Fruit fly (Drosophila melanogaster) whole organism, embryonic: ENCODE data around the gene CG12702.

Source experiments
- Bdp1 ChIP-seq: fragments of 200-800 bp; sonication (Bioruptor generic); optimal IDR thresholded peaks from 3 replicates; lab custom pipeline; 2016; ENCODE audit warnings: missing biosample characterization, missing genetic modification characterization
- CG10321 ChIP-seq: fragments of 200-800 bp; sonication (Bioruptor generic); IDR thresholded peaks from 2 replicates; pipeline ENCODE4 v1.3.6; 2022; ENCODE audit warnings: missing biosample characterization, missing genetic modification characterization
- CG10366 ChIP-seq: fragments of 200-800 bp; sonication (Bioruptor generic); IDR thresholded peaks from 2 replicates; pipeline ENCODE4 v1.3.6; 2022; ENCODE audit warnings: missing biosample characterization, missing genetic modification characterization
- CG10431 ChIP-seq: fragments of 200-800 bp; sonication (Bioruptor generic); optimal IDR thresholded peaks from 3 replicates; lab custom pipeline; 2018; ENCODE audit warnings: missing biosample characterization, mild to moderate bottlenecking, missing genetic modification characterization
- CG10979 ChIP-seq: fragments of 200-800 bp; sonication (Bioruptor generic); optimal IDR thresholded peaks from 2 replicates; lab custom pipeline; 2018; ENCODE audit warnings: missing biosample characterization, mild to moderate bottlenecking, missing genetic modification characterization, moderate library complexity
- CG12942 ChIP-seq: fragments of 200-800 bp; sonication (Bioruptor generic); optimal IDR thresholded peaks from 3 replicates; lab custom pipeline; 2016; ENCODE audit warnings: missing biosample characterization, missing genetic modification characterization
- CG14710 ChIP-seq: fragments of 200-800 bp; sonication (Bioruptor generic); optimal IDR thresholded peaks from 3 replicates; lab custom pipeline; 2019; ENCODE audit warnings: missing biosample characterization, mild to moderate bottlenecking, missing genetic modification characterization, moderate library complexity
- CG15269 ChIP-seq: fragments of 200-800 bp; sonication (Bioruptor generic); optimal IDR thresholded peaks from 2 replicates; lab custom pipeline; 2018; ENCODE audit warnings: missing biosample characterization, mild to moderate bottlenecking, missing genetic modification characterization, moderate library complexity
- CG15479 ChIP-seq: fragments of 200-800 bp; sonication (Bioruptor generic); optimal IDR thresholded peaks from 3 replicates; lab custom pipeline; 2019; ENCODE audit warnings: missing biosample characterization, mild to moderate bottlenecking, missing genetic modification characterization, moderate library complexity
- CG17328 ChIP-seq: fragments of 200-800 bp; sonication (Bioruptor generic); IDR thresholded peaks from 2 replicates; pipeline ENCODE4 v1.3.6; 2022; ENCODE audit warnings: missing biosample characterization, missing genetic modification characterization
- CG17361 ChIP-seq: fragments of 200-800 bp; sonication (Bioruptor generic); IDR thresholded peaks from 3 replicates; pipeline ENCODE4 v1.3.6; 2022; ENCODE audit warnings: missing biosample characterization, missing genetic modification characterization
- CG2678 ChIP-seq: fragments of 200-800 bp; sonication (Bioruptor generic); optimal IDR thresholded peaks from 3 replicates; lab custom pipeline; 2019; ENCODE audit warnings: missing biosample characterization, mild to moderate bottlenecking, missing genetic modification characterization, moderate library complexity
- CG2712 ChIP-seq: fragments of 200-800 bp; optimal IDR thresholded peaks from 3 replicates; lab custom pipeline; 2019; ENCODE audit warnings: missing biosample characterization, mild to moderate bottlenecking, missing genetic modification characterization, moderate library complexity
- CG2875 ChIP-seq: fragments of 200-800 bp; sonication (Bioruptor generic); optimal IDR thresholded peaks from 2 replicates; lab custom pipeline; 2017; ENCODE audit warnings: missing biosample characterization, mild to moderate bottlenecking, missing genetic modification characterization, missing genetic modification reagents
- CG3407 ChIP-seq: fragments of 200-800 bp; sonication (Bioruptor generic); optimal IDR thresholded peaks from 2 replicates; lab custom pipeline; 2018; ENCODE audit warnings: missing biosample characterization, mild to moderate bottlenecking, missing genetic modification characterization
- CG3726 ChIP-seq: fragments of 200-800 bp; sonication (Bioruptor generic); IDR thresholded peaks from 3 replicates; pipeline ENCODE4, ENCODE4 v1.3.6; 2022; ENCODE audit warnings: missing biosample characterization, missing genetic modification characterization
- CG6254 ChIP-seq: fragments of 200-800 bp; sonication (Bioruptor generic); optimal IDR thresholded peaks from 3 replicates; lab custom pipeline; 2017; ENCODE audit warnings: mild to moderate bottlenecking, missing biosample characterization, missing genetic modification reagents, missing genetic modification characterization
- CG7271 ChIP-seq: fragments of 200-800 bp; sonication (Bioruptor generic); optimal IDR thresholded peaks from 2 replicates; lab custom pipeline; 2018; ENCODE audit warnings: missing biosample characterization, mild to moderate bottlenecking, missing genetic modification characterization, moderate library complexity
- CG8478 ChIP-seq: fragments of >200 bp; optimal IDR thresholded peaks from 2 replicates; lab custom pipeline; 2018
- Deaf1 ChIP-seq: fragments of 200-800 bp; optimal IDR thresholded peaks from 3 replicates; lab custom pipeline; 2019; ENCODE audit warnings: missing biosample characterization, mild to moderate bottlenecking, missing genetic modification characterization, moderate library complexity
- Drgx ChIP-seq: fragments of 200-800 bp; sonication (Bioruptor generic); IDR thresholded peaks from 2 replicates; pipeline ENCODE4 v1.3.6; 2022; ENCODE audit warnings: missing biosample characterization, missing genetic modification characterization
- Hr78 ChIP-seq, 2 experiments: fragments of 200-800 bp in 1 of 2; fragments of >200 bp in 1 of 2; sonication (Bioruptor generic) in 1 of 2; optimal IDR thresholded peaks; 2 replicates each; lab custom pipeline; 2017 to 2019; ENCODE audit warnings: missing biosample characterization in 2 of 2, missing genetic modification characterization in 2 of 2, mild to moderate bottlenecking in 1 of 2, moderate library complexity in 1 of 2
- Jarid2 ChIP-seq: fragments of 200-800 bp; sonication (Bioruptor generic); optimal IDR thresholded peaks from 3 replicates; lab custom pipeline; 2017; ENCODE audit warnings: mild to moderate bottlenecking, missing biosample characterization, missing genetic modification reagents, missing genetic modification characterization
- Mes4 ChIP-seq: fragments of 200-800 bp; sonication (Bioruptor generic); optimal IDR thresholded peaks from 2 replicates; lab custom pipeline; 2016; ENCODE audit warnings: missing biosample characterization, missing genetic modification characterization
- Neu2 ChIP-seq: fragments of 200-800 bp; sonication (Bioruptor generic); optimal IDR thresholded peaks from 3 replicates; lab custom pipeline; 2016; ENCODE audit warnings: missing biosample characterization, missing genetic modification characterization, borderline replicate concordance
- Opbp ChIP-seq: fragments of 200-800 bp; sonication (Bioruptor generic); IDR thresholded peaks from 3 replicates; pipeline ENCODE4 v1.3.6; 2022; ENCODE audit warnings: missing biosample characterization, missing genetic modification characterization; ENCODE audit not compliant: partially characterized antibody
- Pdp1 ChIP-seq, 2 experiments: fragments of 200-800 bp; sonication (Bioruptor generic); optimal IDR thresholded peaks; 3 replicates each; lab custom pipeline; 2016; ENCODE audit warnings: missing biosample characterization in 2 of 2, missing genetic modification characterization in 2 of 2, mild to moderate bottlenecking in 1 of 2, moderate library complexity in 1 of 2
- amos ChIP-seq: fragments of 200-800 bp; sonication (Bioruptor generic); IDR thresholded peaks from 2 replicates; pipeline ENCODE4 v1.3.6; 2022; ENCODE audit warnings: missing biosample characterization, missing genetic modification characterization; ENCODE audit not compliant: partially characterized antibody
- aop ChIP-seq: fragments of 200-800 bp; sonication (Bioruptor generic); IDR thresholded peaks from 2 replicates; pipeline ENCODE4 v1.3.6; 2022; ENCODE audit warnings: missing biosample characterization, missing genetic modification characterization
- chinmo ChIP-seq: fragments of 200-800 bp; sonication (Bioruptor generic); IDR thresholded peaks from 4 replicates; pipeline ENCODE4 v1.3.6; 2022; ENCODE audit warnings: missing biosample characterization, missing genetic modification characterization; ENCODE audit not compliant: partially characterized antibody
- ci ChIP-seq: fragments of 200-800 bp; sonication (Bioruptor generic); IDR thresholded peaks from 3 replicates; pipeline ENCODE4 v1.3.6; 2022; ENCODE audit warnings: missing biosample characterization, missing genetic modification characterization
- crol ChIP-seq: fragments of 200-800 bp; sonication (Bioruptor generic); IDR thresholded peaks from 2 replicates; pipeline ENCODE4 v1.3.6; 2022; ENCODE audit warnings: missing biosample characterization, missing genetic modification characterization
- danr ChIP-seq: fragments of 200-800 bp; sonication (Bioruptor generic); IDR thresholded peaks from 2 replicates; pipeline ENCODE4 v1.3.6; 2022; ENCODE audit warnings: missing biosample characterization, missing genetic modification characterization
- dati ChIP-seq: fragments of 200-800 bp; sonication (Bioruptor generic); IDR thresholded peaks from 2 replicates; pipeline ENCODE4 v1.3.6; 2022; ENCODE audit warnings: missing biosample characterization, missing genetic modification characterization
- en ChIP-seq: fragments of 200-800 bp; sonication (Bioruptor generic); optimal IDR thresholded peaks from 2 replicates; lab custom pipeline; 2016; ENCODE audit warnings: missing biosample characterization, missing genetic modification characterization
- eyg ChIP-seq: fragments of 200-800 bp; sonication (Bioruptor generic); optimal IDR thresholded peaks from 3 replicates; lab custom pipeline; 2016; ENCODE audit warnings: missing biosample characterization, missing genetic modification characterization
- hbn ChIP-seq: fragments of 200-800 bp; sonication (Bioruptor generic); IDR thresholded peaks from 2 replicates; pipeline ENCODE4 v1.3.6; 2022; ENCODE audit warnings: missing biosample characterization, missing genetic modification characterization; ENCODE audit not compliant: partially characterized antibody
- kni ChIP-seq: fragments of 200-800 bp; sonication (Bioruptor generic); optimal IDR thresholded peaks from 3 replicates; lab custom pipeline; 2017; ENCODE audit warnings: mild to moderate bottlenecking, missing biosample characterization, missing genetic modification reagents, missing genetic modification characterization
- lab ChIP-seq: fragments of 200-800 bp; sonication (Bioruptor generic); optimal IDR thresholded peaks from 3 replicates; lab custom pipeline; 2017; ENCODE audit warnings: missing biosample characterization, missing genetic modification characterization, mild to moderate bottlenecking, moderate library complexity, missing genetic modification reagents
- nerfin-1 ChIP-seq: fragments of 200-800 bp; sonication (Bioruptor generic); optimal IDR thresholded peaks from 3 replicates; lab custom pipeline; 2019; ENCODE audit warnings: missing biosample characterization, mild to moderate bottlenecking, missing genetic modification characterization, moderate library complexity
- pfk ChIP-seq: fragments of 200-800 bp; sonication (Bioruptor generic); optimal IDR thresholded peaks from 2 replicates; lab custom pipeline; 2018; ENCODE audit warnings: missing biosample characterization, mild to moderate bottlenecking, missing genetic modification characterization, moderate library complexity
- shn ChIP-seq: fragments of 200-800 bp; sonication (Bioruptor generic); optimal IDR thresholded peaks from 3 replicates; lab custom pipeline; 2016; ENCODE audit warnings: missing biosample characterization, missing genetic modification characterization
- tgo ChIP-seq: fragments of 200-800 bp; sonication (Bioruptor generic); IDR thresholded peaks from 3 replicates; pipeline ENCODE4 v1.3.6; 2022; ENCODE audit warnings: missing biosample characterization, missing genetic modification characterization
- tio ChIP-seq: fragments of 200-800 bp; sonication (Bioruptor generic); optimal IDR thresholded peaks from 2 replicates; lab custom pipeline; 2017; ENCODE audit warnings: missing biosample characterization, missing genetic modification characterization, inconsistent platforms
- trem ChIP-seq: fragments of 200-800 bp; optimal IDR thresholded peaks from 3 replicates; lab custom pipeline; 2019; ENCODE audit warnings: missing biosample characterization, mild to moderate bottlenecking, missing genetic modification characterization, moderate library complexity
- twi ChIP-seq: fragments of 200-800 bp; optimal IDR thresholded peaks from 2 replicates; lab custom pipeline; 2019; ENCODE audit warnings: missing biosample characterization, mild to moderate bottlenecking, missing genetic modification characterization, moderate library complexity
- vfl ChIP-seq: fragments of 200-800 bp; sonication (Bioruptor generic); optimal IDR thresholded peaks from 2 replicates; lab custom pipeline; 2016; ENCODE audit warnings: missing biosample characterization, missing genetic modification characterization
- wek ChIP-seq: fragments of 200-800 bp; sonication (Bioruptor generic); optimal IDR thresholded peaks from 3 replicates; lab custom pipeline; 2018; ENCODE audit warnings: missing biosample characterization, mild to moderate bottlenecking, missing genetic modification characterization, moderate library complexity
- zf30C ChIP-seq: fragments of 200-800 bp; sonication (Bioruptor generic); optimal IDR thresholded peaks from 3 replicates; lab custom pipeline; 2018; ENCODE audit warnings: missing biosample characterization, mild to moderate bottlenecking, missing genetic modification characterization
- zfh1 ChIP-seq: fragments of 200-800 bp; sonication (Bioruptor generic); IDR thresholded peaks from 3 replicates; pipeline ENCODE4 v1.3.6; 2022; ENCODE audit warnings: missing biosample characterization, missing genetic modification characterization

CG12702 gene

DNA sequence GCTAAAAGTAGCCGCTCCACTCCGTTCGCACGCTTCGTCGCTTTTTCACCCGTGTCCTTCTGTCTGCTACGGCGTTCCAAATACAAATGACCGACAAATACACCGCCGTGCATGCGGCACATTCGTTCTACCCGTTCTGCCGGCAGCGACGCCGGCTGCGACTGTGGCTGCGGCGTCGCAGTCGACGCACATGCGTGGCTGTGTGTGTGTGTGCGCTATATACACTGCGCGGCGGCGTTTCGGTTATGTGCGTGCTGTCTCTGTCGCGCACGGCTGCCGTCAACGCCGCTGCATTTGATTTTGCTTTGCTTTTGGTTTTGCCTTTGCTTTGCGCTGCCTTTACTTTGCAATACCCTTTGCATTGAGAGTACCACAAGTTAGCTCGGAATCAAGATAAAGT, 18.8 kb upstream of the CG12702 start, which contains the start of gene zld (continued):
- TF ChIP-seq nerfin-1 (tag; lab: Kevin White, UChicago) (peak; percentile 25), kni (GFP tag; lab: Kevin White, UChicago) (peak; percentile 15), CG8478 (lab: Kevin White, UChicago) (no peak), CG17328 (GFP tag; lab: Robert Waterston, UW) (peak; percentile 44; the same call in 1 of the 2 replicates), lab (GFP tag; lab: Kevin White, UChicago) (no peak), CG10431 (GFP tag; lab: Kevin White, UChicago) (no peak), Jarid2 (GFP tag; lab: Kevin White, UChicago) (peak; percentile 18), Bdp1 (GFP tag; lab: Kevin White, UChicago) (no peak), CG10366 (no peak), hbn (GFP tag; lab: Robert Waterston, UW) (no peak), CG10979 (tag; lab: Kevin White, UChicago) (peak; percentile 3), CG14710 (tag; lab: Kevin White, UChicago) (no peak), en (no peak), vfl (GFP tag; lab: Kevin White, UChicago) (peak; percentile 22), zfh1 (GFP tag; lab: Robert Waterston, UW) (peak; percentile 54; the same call in 2 of the 3 replicates), aop (no peak), Opbp (GFP tag; lab: Robert Waterston, UW) (0 out of 3 replicates have a peak, but pooled peaks have one; percentile 42), Mes4 (GFP tag; lab: Kevin White, UChicago) (no peak), Pdp1 (GFP tag; optimal IDR thresholded peaks at IDR 0.05; lab: Kevin White, UChicago) (peak in 1 of 2 experiments; percentile 17), dati (GFP tag; lab: Robert Waterston, UW) (no peak), pfk (no peak), tgo (GFP tag; lab: Robert Waterston, UW) (no peak), Neu2 (no peak), crol (GFP tag; lab: Robert Waterston, UW) (no peak), ci (GFP tag; lab: Robert Waterston, UW) (peak; percentile 34; the same call in 1 of the 3 replicates), danr (no peak), CG10321 (GFP tag; lab: Robert Waterston, UW) (no peak), trem (tag; lab: Kevin White, UChicago) (no peak), twi (tag; lab: Kevin White, UChicago) (peak; percentile 39), CG7271 (tag; lab: Kevin White, UChicago) (no peak), Drgx (GFP tag; lab: Robert Waterston, UW) (no peak), zf30C (GFP tag; lab: Kevin White, UChicago) (peak; percentile 60), CG3407 (GFP tag; lab: Kevin White, UChicago) (no peak), shn (no peak), CG15479 (GFP tag; lab: Kevin White, UChicago) (peak; percentile 61), wek (peak; percentile 1), CG6254 (no peak), Deaf1 (tag; lab: Kevin White, UChicago) (peak; percentile 36), CG2712 (tag; lab: Kevin White, UChicago) (peak; percentile 33), CG15269 (tag; lab: Kevin White, UChicago) (no peak), amos (GFP tag; lab: Robert Waterston, UW) (0 out of 2 replicates have a peak, but pooled peaks have one; percentile 26), tio (GFP tag; lab: Kevin White, UChicago) (no peak), CG17361 (GFP tag; lab: Robert Waterston, UW) (no peak), CG3726 (GFP tag; lab: Robert Waterston, UW) (no peak), eyg (GFP tag; lab: Kevin White, UChicago) (no peak), Hr78 (GFP tag; optimal IDR thresholded peaks at IDR 0.05; lab: Kevin White, UChicago) (no peak), chinmo (0 out of 4 replicates have a peak, but pooled peaks have one; percentile 53), CG2875 (GFP tag; lab: Kevin White, UChicago) (no peak), CG2678 (tag; lab: Kevin White, UChicago) (no peak), CG12942 (GFP tag; lab: Kevin White, UChicago) (no peak)
